Fruit fly (Drosophila melanogaster): Measurements from ENCODE around the gene EMC1.

EMC1 gene

DNA sequence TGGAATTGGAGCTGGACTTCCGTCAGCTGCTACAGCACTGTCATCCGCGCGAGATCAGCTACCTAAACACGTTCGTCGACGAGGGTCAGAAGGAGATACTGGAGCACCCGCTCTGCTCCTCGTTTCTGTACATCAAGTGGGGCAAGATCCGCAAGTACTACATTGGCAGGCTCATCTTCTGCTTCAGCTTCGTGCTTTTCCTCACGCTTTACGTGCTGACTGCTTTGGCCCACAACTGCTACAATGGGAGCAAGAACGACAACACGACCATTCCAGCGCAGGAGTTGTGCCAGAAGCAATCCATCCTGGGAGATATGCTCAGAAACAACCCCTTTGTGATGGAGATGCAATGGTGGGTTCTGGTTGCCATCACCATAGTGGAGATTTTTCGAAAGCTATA, 7.9 kb downstream of the EMC1 start:
- no peak for TF ChIP-seq Hr96 (GFP tag; optimal IDR thresholded peaks at IDR 0.05)
- no peak for TF ChIP-seq CG33017 (tag; optimal IDR thresholded peaks at IDR 0.05)
- no peak for TF ChIP-seq CG12768 (GFP tag; optimal IDR thresholded peaks at IDR 0.05)
- TF ChIP-seq ovo (GFP tag; optimal IDR thresholded peaks at IDR 0.05): no peak

DNA sequence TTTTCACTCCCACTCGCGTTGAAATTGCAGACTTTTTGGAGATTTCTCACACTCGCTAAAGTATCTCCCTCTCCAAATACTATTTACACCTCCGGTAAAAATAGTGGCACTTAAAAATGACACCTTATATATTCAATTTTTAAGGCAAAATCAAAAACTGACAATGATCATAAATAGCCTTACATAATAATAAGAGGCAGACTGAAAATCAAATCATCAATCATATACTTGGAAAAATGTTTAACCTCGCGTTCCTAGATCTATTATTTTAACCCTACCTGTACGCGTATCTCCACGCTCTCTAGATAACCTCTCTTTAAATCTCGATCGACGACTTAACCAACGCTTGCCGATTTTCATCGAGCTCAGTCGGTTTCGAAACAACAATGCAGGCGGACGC, 11.7 kb downstream of the EMC1 start:
- TF ChIP-seq CG14711 (tag; optimal IDR thresholded peaks at IDR 0.05) (peak; percentile 46), bab1 (GFP tag; optimal IDR thresholded peaks at IDR 0.05) (peak; percentile 89), CG5204 (GFP tag; optimal IDR thresholded peaks at IDR 0.05) (peak; percentile 25), CG7101 (tag; optimal IDR thresholded peaks at IDR 0.05) (no peak), CG33017 (tag; optimal IDR thresholded peaks at IDR 0.05) (peak; percentile 14)

DNA sequence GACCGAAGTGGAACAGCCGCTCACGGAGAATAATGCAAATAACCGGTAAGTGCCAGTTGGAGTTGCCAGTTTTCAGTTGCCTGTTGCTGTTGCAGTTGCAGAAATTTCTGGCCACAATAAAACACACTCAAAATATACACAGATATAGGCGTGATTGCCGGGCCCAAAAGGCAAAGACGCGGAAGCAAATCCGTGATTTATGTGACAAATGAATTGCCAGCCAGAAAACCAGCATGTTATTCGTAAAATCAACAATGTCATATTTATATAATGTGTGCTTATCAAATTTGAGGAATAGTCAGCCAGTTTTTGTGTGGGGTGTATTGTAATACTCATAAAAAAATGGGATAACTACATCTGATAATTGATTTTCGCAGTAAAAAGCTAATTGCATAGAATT, 12.6 kb downstream of the EMC1 start:
- TF ChIP-seq ovo (GFP tag; optimal IDR thresholded peaks at IDR 0.05) (no peak), cnc (optimal IDR thresholded peaks at IDR 0.05) (no peak)

DNA sequence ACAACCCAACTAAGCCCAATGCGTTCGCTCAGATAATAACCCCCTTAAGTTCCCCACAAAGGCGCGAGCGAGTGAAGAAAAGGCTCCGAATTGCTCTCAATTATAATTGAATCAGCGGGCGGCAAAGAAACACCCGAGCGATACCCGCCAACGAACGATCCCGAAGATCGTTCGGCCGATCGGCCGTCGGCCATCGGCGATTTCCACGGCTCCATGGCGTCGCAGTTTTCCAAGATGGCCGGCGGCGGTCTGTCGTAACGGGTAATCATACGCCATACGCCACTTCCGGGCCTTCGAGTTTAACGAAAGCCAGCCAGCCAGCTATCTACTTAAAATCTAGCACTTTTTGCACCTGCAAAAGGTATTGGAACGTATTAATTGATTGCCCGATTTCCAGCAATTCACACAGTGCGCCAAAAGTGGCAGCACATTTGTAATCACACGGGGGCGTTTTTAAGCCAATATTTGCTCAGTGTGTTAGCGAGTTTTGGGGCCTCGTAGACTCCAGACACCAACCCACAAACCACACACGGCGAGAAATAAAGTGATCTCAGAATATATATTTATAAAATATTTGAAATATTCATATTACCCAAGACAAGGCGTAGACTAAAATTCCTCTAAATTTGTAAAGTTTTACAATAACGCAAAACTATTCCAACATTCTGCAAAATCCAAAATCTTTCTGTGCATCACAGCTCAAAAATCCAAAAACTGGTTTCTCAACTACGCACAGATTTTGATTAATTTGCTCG, 14.7 kb downstream of the EMC1 start:
- TF ChIP-seq kay (GFP tag; ENCODE audit: borderline replicate concordance): peak; percentile 81
- no peak for TF ChIP-seq tj (GFP tag; optimal IDR thresholded peaks at IDR 0.05)
- no peak for TF ChIP-seq Crg-1 (GFP tag; optimal IDR thresholded peaks at IDR 0.05)

DNA sequence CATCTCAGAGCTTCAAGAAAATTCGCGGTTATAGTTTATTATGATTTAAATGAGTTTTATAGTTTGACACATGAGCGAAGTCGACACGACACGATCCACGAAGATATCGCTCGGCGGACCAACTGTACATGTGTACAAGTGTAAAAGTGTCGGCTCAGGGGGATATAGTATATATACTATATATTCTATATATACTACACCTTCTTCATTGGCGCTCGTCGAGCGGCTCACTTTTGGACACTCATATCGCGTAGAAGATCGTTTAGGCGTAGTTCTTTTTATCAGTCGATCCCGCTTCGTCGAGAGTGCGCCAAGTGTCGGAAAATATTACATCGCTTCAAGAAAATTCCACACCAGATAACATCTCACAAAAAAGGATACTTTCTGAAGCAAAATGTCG, 16.1 kb downstream of the EMC1 start, which contains the start of gene wtrw:
TSS of gene wtrw (plus strand) at position 301 of the 400 bp plus-strand sequence.
- TF ChIP-seq cnc (optimal IDR thresholded peaks at IDR 0.05) (no peak), kay (GFP tag; ENCODE audit: borderline replicate concordance) (peak; percentile 36)

DNA sequence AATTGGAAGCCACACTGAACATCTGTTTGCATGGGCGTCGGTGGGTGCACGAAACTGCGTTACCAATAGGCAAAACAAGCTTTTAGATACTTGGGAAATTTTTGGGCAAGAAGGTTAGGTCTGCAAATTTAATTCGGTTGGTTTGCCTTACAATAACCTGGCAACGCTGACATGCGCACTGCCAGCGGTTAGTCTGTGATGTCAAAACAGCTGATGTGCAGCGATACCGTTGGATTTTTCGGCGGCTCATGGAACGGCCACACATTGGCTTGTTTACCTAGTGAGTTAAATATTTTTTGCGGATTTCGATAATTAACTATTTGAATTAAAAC, 20.3 kb downstream of the EMC1 start, which contains the start of gene ArgRS-m:
TSS of gene ArgRS-m (plus strand) at position 187 of the 332 bp plus-strand sequence.
- TF ChIP-seq cnc (optimal IDR thresholded peaks at IDR 0.05) (no peak), tj (GFP tag; optimal IDR thresholded peaks at IDR 0.05) (peak; percentile 38), CG1620 (GFP tag; optimal IDR thresholded peaks at IDR 0.05) (peak; percentile 48), CG7045 (GFP tag; optimal IDR thresholded peaks at IDR 0.05) (peak; percentile 37), Clk (GFP tag; optimal IDR thresholded peaks at IDR 0.05) (no peak), CG7101 (tag; optimal IDR thresholded peaks at IDR 0.05) (peak; percentile 69), CG14711 (tag; optimal IDR thresholded peaks at IDR 0.05) (peak; percentile 39), bab1 (GFP tag; optimal IDR thresholded peaks at IDR 0.05) (peak; percentile 81), toe (GFP tag; optimal IDR thresholded peaks at IDR 0.05) (peak; percentile 50), pad (GFP tag; optimal IDR thresholded peaks at IDR 0.05) (peak; percentile 12), cic (GFP tag; optimal IDR thresholded peaks at IDR 0.05) (peak; percentile 45), kay (GFP tag; ENCODE audit: borderline replicate concordance) (no peak), CG12768 (GFP tag; optimal IDR thresholded peaks at IDR 0.05) (peak; percentile 10), CG11617 (GFP tag; optimal IDR thresholded peaks at IDR 0.05) (peak; percentile 76), Crg-1 (GFP tag; optimal IDR thresholded peaks at IDR 0.05) (peak; percentile 46), ovo (GFP tag; optimal IDR thresholded peaks at IDR 0.05) (peak; percentile 87), Hr96 (GFP tag; optimal IDR thresholded peaks at IDR 0.05) (peak; percentile 38), Mnt (GFP tag; optimal IDR thresholded peaks at IDR 0.05) (peak; percentile 30), CG33017 (tag; optimal IDR thresholded peaks at IDR 0.05) (peak; percentile 35), CG5204 (GFP tag; optimal IDR thresholded peaks at IDR 0.05) (no peak)

DNA sequence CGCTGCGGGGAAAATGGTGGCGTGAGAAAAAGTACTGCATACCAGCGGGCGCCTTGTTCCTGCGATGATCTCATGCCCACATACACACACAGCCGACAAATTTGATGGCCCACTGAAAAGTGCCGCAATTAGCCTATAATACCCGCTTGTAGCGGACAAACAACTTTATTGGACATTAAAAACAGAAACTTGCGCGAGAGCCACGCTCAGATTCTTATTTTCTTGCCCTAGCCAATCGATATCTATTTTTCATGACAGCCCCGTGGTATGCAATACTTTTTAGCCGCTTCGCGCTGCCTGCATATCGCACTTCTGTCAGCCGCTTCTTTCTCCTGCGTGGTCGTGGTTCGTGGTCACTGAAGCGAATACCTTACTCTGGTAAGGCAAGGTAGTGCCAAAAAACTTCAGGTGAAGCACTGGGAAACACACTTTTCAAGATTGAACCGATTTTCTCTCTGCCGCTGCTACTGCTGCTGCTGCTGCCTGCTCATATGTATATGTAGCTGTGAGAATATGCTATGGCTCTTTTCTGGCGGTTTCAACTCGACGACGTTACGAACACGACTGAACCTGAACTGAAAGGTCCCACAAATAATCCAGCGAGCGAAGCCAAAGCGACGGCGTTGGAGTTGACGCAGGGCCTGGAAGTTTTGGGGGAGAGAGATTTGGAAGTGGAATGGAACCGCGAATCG, 20.9 kb downstream of the EMC1 start, which contains the start of gene CG17816:
TSS of gene CG17816 (minus strand) at position 567 of the 692 bp plus-strand sequence.
- TF ChIP-seq tj (GFP tag; optimal IDR thresholded peaks at IDR 0.05) (no peak), pad (GFP tag; optimal IDR thresholded peaks at IDR 0.05) (peak; percentile 32), Hr96 (GFP tag; optimal IDR thresholded peaks at IDR 0.05) (no peak), CG7045 (GFP tag; optimal IDR thresholded peaks at IDR 0.05) (no peak)

DNA sequence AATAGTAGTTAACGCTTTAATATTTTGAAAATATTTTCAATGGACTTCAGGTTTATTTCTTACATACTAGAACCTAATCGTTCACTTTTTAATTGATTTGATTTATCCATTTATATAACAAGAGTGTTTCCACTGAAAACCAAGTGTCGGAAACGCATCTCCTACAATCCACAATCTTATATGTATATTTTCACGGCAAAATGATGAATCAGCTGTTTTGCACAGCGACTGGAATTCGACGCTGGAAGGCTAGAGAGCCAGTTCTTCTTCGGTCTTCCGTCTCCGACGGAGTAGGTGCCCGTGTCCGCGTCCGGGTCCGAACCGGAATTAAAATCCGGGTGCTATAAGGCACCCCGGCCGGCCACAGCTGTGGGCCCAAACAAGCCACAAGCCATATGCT, 22.7 kb downstream of the EMC1 start:
- TF ChIP-seq CG14711 (tag; optimal IDR thresholded peaks at IDR 0.05) (no peak), Mnt (GFP tag; optimal IDR thresholded peaks at IDR 0.05) (no peak), CG7045 (GFP tag; optimal IDR thresholded peaks at IDR 0.05) (no peak), toe (GFP tag; optimal IDR thresholded peaks at IDR 0.05) (no peak), tj (GFP tag; optimal IDR thresholded peaks at IDR 0.05) (no peak), kay (GFP tag; ENCODE audit: borderline replicate concordance) (no peak), CG11617 (GFP tag; optimal IDR thresholded peaks at IDR 0.05) (no peak), CG1620 (GFP tag; optimal IDR thresholded peaks at IDR 0.05) (no peak), Hr96 (GFP tag; optimal IDR thresholded peaks at IDR 0.05) (no peak), CG33017 (tag; optimal IDR thresholded peaks at IDR 0.05) (no peak), bab1 (GFP tag; optimal IDR thresholded peaks at IDR 0.05) (no peak), CG5204 (GFP tag; optimal IDR thresholded peaks at IDR 0.05) (no peak), cic (GFP tag; optimal IDR thresholded peaks at IDR 0.05) (no peak), CG7101 (tag; optimal IDR thresholded peaks at IDR 0.05) (no peak), cnc (optimal IDR thresholded peaks at IDR 0.05) (no peak), pad (GFP tag; optimal IDR thresholded peaks at IDR 0.05) (no peak), ovo (GFP tag; optimal IDR thresholded peaks at IDR 0.05) (no peak), Crg-1 (GFP tag; optimal IDR thresholded peaks at IDR 0.05) (no peak), CG12768 (GFP tag; optimal IDR thresholded peaks at IDR 0.05) (no peak), Clk (GFP tag; optimal IDR thresholded peaks at IDR 0.05) (no peak)
